Fruit fly (Drosophila melanogaster) whole organism, wandering third instar larva: ENCODE measurements around the gene Con.

Experiments used
- Hr83 ChIP-seq: fragments of 200-300 bp; sonication (Bioruptor generic); optimal IDR thresholded peaks from 2 replicates; lab custom pipeline; 2016; ENCODE audit warnings: missing biosample characterization, mild to moderate bottlenecking, missing genetic modification characterization, moderate library complexity; ENCODE audit not compliant: poor library complexity, severe bottlenecking
- pan ChIP-seq: fragments of >200 bp; optimal IDR thresholded peaks from 2 replicates; lab custom pipeline; 2017
- psq ChIP-seq: fragments of 200-800 bp; sonication (Bioruptor generic); optimal IDR thresholded peaks from 3 replicates; lab custom pipeline; 2017; ENCODE audit warnings: missing biosample characterization, mild to moderate bottlenecking, missing genetic modification characterization, moderate library complexity
- sage ChIP-seq: fragments of 200-800 bp; sonication (Bioruptor generic); optimal IDR thresholded peaks from 2 replicates; lab custom pipeline; 2016; ENCODE audit warnings: missing biosample characterization, mild to moderate bottlenecking, missing genetic modification characterization

- no peak for TF ChIP-seq sage
- no peak for TF ChIP-seq psq (GFP tag; lab: Kevin White, UChicago)
- TF ChIP-seq pan (lab: Kevin White, UChicago) = no peak
- no peak for TF ChIP-seq Hr83
These were observed 168.8 kb downstream of the Con start, which contains the start of gene Rh50 for dm6 chr3L:4910068-4910467.
